Worm (Caenorhabditis elegans): ENCODE results near the gene Y57G11A.2.

ce11 chrIV:14519423-14519822, at the start of gene Y57G11A.2, which contains the start of gene T27E7.1:
- TF ChIP-seq rnt-1 (tag; optimal IDR thresholded peaks at IDR 0.05) (no peak), nhr-11 (tag; optimal IDR thresholded peaks at IDR 0.05) (no peak), hlh-6 (tag; optimal IDR thresholded peaks at IDR 0.05) (no peak), pha-4 (tag; optimal IDR thresholded peaks at IDR 0.05) (no peak), tbx-2 (tag; optimal IDR thresholded peaks at IDR 0.05) (no peak), ceh-9 (tag; optimal IDR thresholded peaks at IDR 0.05) (no peak)
